Worm (Caenorhabditis elegans) whole organism, L4/young adult: ENCODE results near the gene T07D4.2.

Experiments used
- dao-5 ChIP-seq: sonication (generic microtip); optimal IDR thresholded peaks from 2 replicates; lab custom pipeline; 2016; ENCODE audit warnings: missing genotype, missing genetic modification characterization, moderate library complexity, missing compliant biosample characterization
- him-1 ChIP-seq: sonication (generic microtip); optimal IDR thresholded peaks from 2 replicates; lab custom pipeline; 2016; ENCODE audit warnings: missing genotype, missing genetic modification reagents, missing genetic modification characterization, missing compliant biosample characterization

- TF ChIP-seq him-1 (no peak), dao-5 (no peak)
These were observed 43.6 kb upstream of the T07D4.2 start for ce11 chrII:8917339-8917738.
